Worm (Caenorhabditis elegans) whole organism, L4 larva: ENCODE measurements around the gene bath-37.

ENCODE experiments used
- F10B5.3 ChIP-seq: sonication (generic microtip); optimal IDR thresholded peaks from 2 replicates; lab custom pipeline; 2016; ENCODE audit warnings: mild to moderate bottlenecking, missing genetic modification characterization, missing compliant biosample characterization
- F49E8.2 ChIP-seq: sonication (generic microtip); optimal IDR thresholded peaks from 2 replicates; lab custom pipeline; 2016; ENCODE audit warnings: missing compliant biosample characterization, mild to moderate bottlenecking, missing genetic modification characterization, borderline replicate concordance
- Y5F2A.4 ChIP-seq: fragments of 200-800 bp; sonication (Bioruptor generic); optimal IDR thresholded peaks from 2 replicates; lab custom pipeline; 2018; ENCODE audit warnings: mild to moderate bottlenecking, missing genetic modification characterization, missing compliant biosample characterization
- ama-1 ChIP-seq: fragments of 150-350 bp; optimal IDR thresholded peaks from 2 replicates; lab custom pipeline; 2014; ENCODE audit warnings: inconsistent platforms, mixed read lengths
- daf-8 ChIP-seq: fragments of 200-800 bp; sonication (Bioruptor generic); IDR thresholded peaks from 2 replicates; pipeline ENCODE4 v1.3.6; 2022; ENCODE audit warnings: missing genetic modification characterization, missing compliant biosample characterization
- mdt-29 ChIP-seq: fragments of 200-800 bp; sonication (Bioruptor generic); IDR thresholded peaks from 2 replicates; pipeline ENCODE4 v1.3.6; 2022; ENCODE audit warnings: missing genetic modification reagents, missing genetic modification characterization, missing compliant biosample characterization
- saeg-2 ChIP-seq: fragments of 200-800 bp; sonication (Bioruptor generic); IDR thresholded peaks from 2 replicates; pipeline ENCODE4 v1.3.6; 2022; ENCODE audit warnings: missing genetic modification reagents, missing genetic modification characterization, missing compliant biosample characterization
- unc-130 ChIP-seq: sonication (generic microtip); optimal IDR thresholded peaks from 2 replicates; lab custom pipeline; 2016; ENCODE audit warnings: missing genetic modification reagents, missing genetic modification characterization, missing compliant biosample characterization
- unc-62 ChIP-seq, 3 experiments: fragments of 150-350 bp in 1 of 3; sonication (generic microtip); optimal IDR thresholded peaks in 2 of 3; peaks in 1 of 3; 1 replicate in 1 of 3; 2 replicates in 2 of 3; lab custom pipeline; 2014 to 2017; ENCODE audit warnings: missing biosample characterization in 3 of 3, missing genetic modification characterization in 3 of 3, missing genetic modification reagents in 3 of 3, missing genotype in 1 of 3
- ztf-11 ChIP-seq: fragments of 150-350 bp; optimal IDR thresholded peaks from 2 replicates; lab custom pipeline; 2014; ENCODE audit warnings: missing biosample characterization, missing genetic modification characterization

- TF ChIP-seq daf-8 (GFP tag; lab: Robert Waterston, UW) (no peak), ama-1 (lab: Kevin White, UChicago) (no peak), Y5F2A.4 (no peak), ztf-11 (tag; lab: Kevin White, UChicago) (no peak), F49E8.2 (no peak), saeg-2 (GFP tag; lab: Robert Waterston, UW) (no peak), mdt-29 (no peak), F10B5.3 (tag; lab: Kevin White, UChicago) (no peak), unc-62 (GFP tag; optimal IDR thresholded peaks at IDR 0.05 in 1 of 2; lab: Kevin White, UChicago) (no peak), unc-62 (tag; optimal IDR thresholded peaks at IDR 0.05; lab: Kevin White, UChicago) (no peak), unc-130 (no peak)
Measured at ce11 chrIV:12047552-12048347, 20.9 kb upstream of the bath-37 start, which contains the start of gene T12G3.4.
